Fruit fly (Drosophila melanogaster): ENCODE results near the gene beta-Spec.

Gene beta-Spec

dm6 chrX:17713740-17714135 lies 56.6 kb downstream of the beta-Spec start (continued):
- no peak for TF ChIP-seq sc (optimal IDR thresholded peaks at IDR 0.05)
- TF ChIP-seq sc (GFP tag; optimal IDR thresholded peaks at IDR 0.05), result peak; percentile 31
- peak; percentile 82 for TF ChIP-seq ara (GFP tag; IDR thresholded peaks at IDR 0.05)
- no peak for TF ChIP-seq CG2129 (GFP tag; IDR thresholded peaks at IDR 0.05; ENCODE audit: partially characterized antibody)
- TF ChIP-seq CG42726 (GFP tag; IDR thresholded peaks at IDR 0.05; ENCODE audit: partially characterized antibody), result no peak
- no peak for TF ChIP-seq lov (optimal IDR thresholded peaks at IDR 0.05)
- TF ChIP-seq lov (GFP tag; IDR thresholded peaks at IDR 0.05), result 0 out of 3 replicates have a peak, but pooled peaks have one; percentile 36
- TF ChIP-seq CrebB (tag; optimal IDR thresholded peaks at IDR 0.05), result peak; percentile 23
- TF ChIP-seq dpn (GFP tag; optimal IDR thresholded peaks at IDR 0.05), result peak; percentile 70 to 76
- no peak for TF ChIP-seq Lpt (GFP tag; optimal IDR thresholded peaks at IDR 0.05)
- TF ChIP-seq Dp (GFP tag; optimal IDR thresholded peaks at IDR 0.05), result no peak
- peak; percentile 6 for TF ChIP-seq Nf-YB (GFP tag; optimal IDR thresholded peaks at IDR 0.05)
- peak; percentile 60 for TF ChIP-seq so (GFP tag; IDR thresholded peaks at IDR 0.05)
- peak; percentile 68 for TF ChIP-seq az2 (GFP tag; optimal IDR thresholded peaks at IDR 0.05)
- peak; percentile 70 for TF ChIP-seq fd96Cb (tag; optimal IDR thresholded peaks at IDR 0.05)
- TF ChIP-seq CG12391 (tag; optimal IDR thresholded peaks at IDR 0.05), result peak; percentile 42
- TF ChIP-seq Sry-δ (GFP tag; optimal IDR thresholded peaks at IDR 0.05), result peak; percentile 44
- TF ChIP-seq CoRest (tag; optimal IDR thresholded peaks at IDR 0.05), result peak; percentile 52
- peak; percentile 7 for TF ChIP-seq CG15601 (tag; optimal IDR thresholded peaks at IDR 0.05)
- TF ChIP-seq CG14014 (GFP tag; IDR thresholded peaks at IDR 0.05), result peak; percentile 83
- TF ChIP-seq ftz-f1 (GFP tag; optimal IDR thresholded peaks at IDR 0.05), result no peak
- TF ChIP-seq CG32767 (GFP tag; IDR thresholded peaks at IDR 0.05), result no peak; the same call in 1 of the 2 replicates
- peak; percentile 72; the same call in 1 of the 3 replicates for TF ChIP-seq CG2199 (GFP tag; IDR thresholded peaks at IDR 0.05)
- peak; percentile 48 for TF ChIP-seq Mad (GFP tag; optimal IDR thresholded peaks at IDR 0.05)
- TF ChIP-seq pzg (GFP tag; optimal IDR thresholded peaks at IDR 0.05), result no peak
- peak; percentile 62 for TF ChIP-seq maf-S (GFP tag; optimal IDR thresholded peaks at IDR 0.05)
- peak; percentile 63 for TF ChIP-seq Xbp1 (GFP tag; optimal IDR thresholded peaks at IDR 0.05)
- TF ChIP-seq HLH4C (GFP tag; IDR thresholded peaks at IDR 0.05; ENCODE audit: partially characterized antibody), result no peak
- TF ChIP-seq B-H2 (GFP tag; optimal IDR thresholded peaks at IDR 0.05), result no peak
- TF ChIP-seq dysf (GFP tag; IDR thresholded peaks at IDR 0.05), result peak; percentile 86
- peak; percentile 59 for TF ChIP-seq Spps (tag; optimal IDR thresholded peaks at IDR 0.05)
- TF ChIP-seq CG14965 (GFP tag; optimal IDR thresholded peaks at IDR 0.05; ENCODE audit: borderline replicate concordance), result peak; percentile 38
- TF ChIP-seq rib (GFP tag; IDR thresholded peaks at IDR 0.05), result peak; percentile 73
- peak; percentile 48 for TF ChIP-seq CG7556 (GFP tag; optimal IDR thresholded peaks at IDR 0.05)
- peak; percentile 40 for TF ChIP-seq CG31388 (GFP tag; optimal IDR thresholded peaks at IDR 0.05)
- peak; percentile 64 for TF ChIP-seq ap (GFP tag; IDR thresholded peaks at IDR 0.05)
- TF ChIP-seq Bteb2 (GFP tag; optimal IDR thresholded peaks at IDR 0.05), result peak; percentile 37
- TF ChIP-seq CG16815 (GFP tag; optimal IDR thresholded peaks at IDR 0.05), result peak; percentile 49
- peak; percentile 54 for TF ChIP-seq CG11398 (GFP tag; optimal IDR thresholded peaks at IDR 0.05)
- peak; percentile 75 for TF ChIP-seq CG7372 (GFP tag; IDR thresholded peaks at IDR 0.05)
- TF ChIP-seq vfl (GFP tag; optimal IDR thresholded peaks at IDR 0.05), result no peak
- peak; percentile 76 for TF ChIP-seq CG11247 (GFP tag; IDR thresholded peaks at IDR 0.05)
- TF ChIP-seq CG8944 (GFP tag; optimal IDR thresholded peaks at IDR 0.05), result peak; percentile 73
- peak; percentile 63 for TF ChIP-seq Atf-2 (GFP tag; optimal IDR thresholded peaks at IDR 0.05)
- TF ChIP-seq Kr (GFP tag; optimal IDR thresholded peaks at IDR 0.05), result no peak
- no peak for TF ChIP-seq ham (GFP tag; IDR thresholded peaks at IDR 0.05)
- no peak for TF ChIP-seq CG3281 (GFP tag; optimal IDR thresholded peaks at IDR 0.05)
- no peak for TF ChIP-seq CG15696 (tag; optimal IDR thresholded peaks at IDR 0.05)
- peak; percentile 77 for TF ChIP-seq mam (GFP tag; optimal IDR thresholded peaks at IDR 0.05)
- TF ChIP-seq NFAT (GFP tag; IDR thresholded peaks at IDR 0.05), result peak; percentile 72
- TF ChIP-seq ken (GFP tag; IDR thresholded peaks at IDR 0.05), result peak; percentile 86
- TF ChIP-seq Hey (tag; optimal IDR thresholded peaks at IDR 0.05), result no peak
